Worm (Caenorhabditis elegans) whole organism, L4 larva: ENCODE data around the gene F19H8.2.

Experiments
- ama-1 ChIP-seq: fragments of 150-350 bp; optimal IDR thresholded peaks from 2 replicates; lab custom pipeline; 2014; ENCODE audit warnings: inconsistent platforms, mixed read lengths
- mdl-1 ChIP-seq, 2 experiments: fragments of 150-350 bp in 1 of 2; sonication (generic microtip) in 1 of 2; optimal IDR thresholded peaks; 2 replicates each; lab custom pipeline; 2014 to 2017; ENCODE audit warnings: missing biosample characterization in 2 of 2, missing genetic modification characterization in 2 of 2
- nhr-28 ChIP-seq: fragments of 150-350 bp; optimal IDR thresholded peaks from 2 replicates; lab custom pipeline; 2014; ENCODE audit warnings: missing biosample characterization, missing genetic modification characterization
- unc-130 ChIP-seq: sonication (generic microtip); optimal IDR thresholded peaks from 2 replicates; lab custom pipeline; 2016; ENCODE audit warnings: missing genetic modification reagents, missing genetic modification characterization, missing compliant biosample characterization

- TF ChIP-seq unc-130 (GFP tag; lab: Kevin White, UChicago), result no peak
- peak; percentile 20 for TF ChIP-seq nhr-28 (tag; lab: Kevin White, UChicago)
- no peak for TF ChIP-seq ama-1 (lab: Kevin White, UChicago)
- TF ChIP-seq mdl-1 (tag; optimal IDR thresholded peaks at IDR 0.05; lab: Kevin White, UChicago), result no peak
Observed at ce11 chrII:14618764-14619163, 13.1 kb upstream of the F19H8.2 start.
